Fruit fly (Drosophila melanogaster) whole organism, embryonic: ENCODE results near the gene CG13024.

Source experiments
- Atf3 ChIP-seq: fragments of 200-800 bp; sonication (Bioruptor generic); optimal IDR thresholded peaks from 3 replicates; lab custom pipeline; 2016; ENCODE audit warnings: missing biosample characterization, missing genetic modification characterization
- Bteb2 ChIP-seq: fragments of 200-800 bp; sonication (Bioruptor generic); optimal IDR thresholded peaks from 2 replicates; lab custom pipeline; 2016; ENCODE audit warnings: missing biosample characterization, missing genetic modification characterization
- CG10209 ChIP-seq: fragments of 200-800 bp; sonication (Bioruptor generic); optimal IDR thresholded peaks from 3 replicates; lab custom pipeline; 2017; ENCODE audit warnings: missing biosample characterization, mild to moderate bottlenecking, missing genetic modification characterization, missing genetic modification reagents
- CG1024 ChIP-seq: fragments of 200-800 bp; sonication (Bioruptor generic); IDR thresholded peaks from 2 replicates; pipeline ENCODE4 v1.3.6; 2022; ENCODE audit warnings: missing biosample characterization, missing genetic modification characterization
- CG10321 ChIP-seq: fragments of 200-800 bp; sonication (Bioruptor generic); IDR thresholded peaks from 2 replicates; pipeline ENCODE4 v1.3.6; 2022; ENCODE audit warnings: missing biosample characterization, missing genetic modification characterization
- CG10431 ChIP-seq: fragments of 200-800 bp; sonication (Bioruptor generic); optimal IDR thresholded peaks from 3 replicates; lab custom pipeline; 2018; ENCODE audit warnings: missing biosample characterization, mild to moderate bottlenecking, missing genetic modification characterization
- CG10462 ChIP-seq: fragments of 200-800 bp; sonication (Bioruptor generic); optimal IDR thresholded peaks from 2 replicates; lab custom pipeline; 2016; ENCODE audit warnings: missing biosample characterization, missing genetic modification characterization
- CG11695 ChIP-seq: fragments of 200-800 bp; sonication (Bioruptor generic); IDR thresholded peaks from 3 replicates; pipeline ENCODE4 v1.3.6; 2022; ENCODE audit warnings: missing biosample characterization, missing genetic modification characterization
- CG12071 ChIP-seq: fragments of 200-800 bp; sonication (Bioruptor generic); optimal IDR thresholded peaks from 3 replicates; lab custom pipeline; 2018; ENCODE audit warnings: missing biosample characterization, mild to moderate bottlenecking, missing genetic modification characterization
- CG15011 ChIP-seq: fragments of 200-800 bp; sonication (Bioruptor generic); optimal IDR thresholded peaks from 3 replicates; lab custom pipeline; 2018; ENCODE audit warnings: missing biosample characterization, mild to moderate bottlenecking, missing genetic modification characterization
- CG15073 ChIP-seq: fragments of 200-800 bp; sonication (Bioruptor generic); optimal IDR thresholded peaks from 2 replicates; lab custom pipeline; 2016; ENCODE audit warnings: missing biosample characterization, missing genetic modification characterization
- CG15514 ChIP-seq: fragments of 200-800 bp; sonication (Bioruptor generic); optimal IDR thresholded peaks from 3 replicates; lab custom pipeline; 2017; ENCODE audit warnings: missing biosample characterization, missing genetic modification characterization, mild to moderate bottlenecking, moderate library complexity, missing genetic modification reagents
- CG17361 ChIP-seq: fragments of 200-800 bp; sonication (Bioruptor generic); IDR thresholded peaks from 3 replicates; pipeline ENCODE4 v1.3.6; 2022; ENCODE audit warnings: missing biosample characterization, missing genetic modification characterization
- CG30431 ChIP-seq: fragments of 200-800 bp; sonication (Bioruptor generic); optimal IDR thresholded peaks from 2 replicates; lab custom pipeline; 2017; ENCODE audit warnings: missing biosample characterization, missing genetic modification characterization
- CG4328 ChIP-seq: fragments of 200-800 bp; sonication (Bioruptor generic); optimal IDR thresholded peaks from 3 replicates; lab custom pipeline; 2017; ENCODE audit warnings: missing biosample characterization, missing genetic modification reagents, missing genetic modification characterization
- CG4360 ChIP-seq: fragments of 200-800 bp; sonication (Bioruptor generic); IDR thresholded peaks from 2 replicates; pipeline ENCODE4 v1.3.6; 2022; ENCODE audit warnings: missing biosample characterization, missing genetic modification characterization
- CG5180 ChIP-seq: fragments of 200-800 bp; sonication (Bioruptor generic); optimal IDR thresholded peaks from 3 replicates; lab custom pipeline; 2017; ENCODE audit warnings: missing biosample characterization, missing genetic modification characterization, mild to moderate bottlenecking, moderate library complexity, missing genetic modification reagents
- CG5245 ChIP-seq: fragments of 200-800 bp; sonication (Bioruptor generic); optimal IDR thresholded peaks from 3 replicates; lab custom pipeline; 2016; ENCODE audit warnings: missing biosample characterization, missing genetic modification characterization
- CG6654 ChIP-seq: fragments of 200-800 bp; sonication (Bioruptor generic); optimal IDR thresholded peaks from 2 replicates; lab custom pipeline; 2017; ENCODE audit warnings: missing biosample characterization, mild to moderate bottlenecking, missing genetic modification characterization
- CG8944 ChIP-seq: fragments of 200-800 bp; sonication (Bioruptor generic); optimal IDR thresholded peaks from 3 replicates; lab custom pipeline; 2016; ENCODE audit warnings: missing biosample characterization, missing genetic modification characterization
- CG9437 ChIP-seq: fragments of 200-800 bp; sonication (Bioruptor generic); optimal IDR thresholded peaks from 2 replicates; lab custom pipeline; 2018; ENCODE audit warnings: missing biosample characterization, mild to moderate bottlenecking, missing genetic modification characterization
- Dip3 ChIP-seq: fragments of 200-800 bp; sonication (Bioruptor generic); optimal IDR thresholded peaks from 3 replicates; lab custom pipeline; 2016; ENCODE audit warnings: missing biosample characterization, missing genetic modification characterization
- Hsf ChIP-seq: fragments of 200-800 bp; sonication (Bioruptor generic); optimal IDR thresholded peaks from 3 replicates; lab custom pipeline; 2016; ENCODE audit warnings: missing biosample characterization, missing genetic modification characterization
- Lim3 ChIP-seq: fragments of 200-800 bp; sonication (Bioruptor generic); IDR thresholded peaks from 2 replicates; pipeline ENCODE4 v1.3.6; 2022; ENCODE audit warnings: missing biosample characterization, missing genetic modification characterization
- MESR4 ChIP-seq: fragments of 200-800 bp; sonication (Bioruptor generic); optimal IDR thresholded peaks from 2 replicates; lab custom pipeline; 2018; ENCODE audit warnings: missing biosample characterization, mild to moderate bottlenecking, missing genetic modification characterization, moderate library complexity
- NC2α ChIP-seq: fragments of 200-800 bp; sonication (Bioruptor generic); optimal IDR thresholded peaks from 2 replicates; lab custom pipeline; 2016; ENCODE audit warnings: missing biosample characterization, missing genetic modification characterization
- NfI ChIP-seq: fragments of 200-800 bp; sonication (Bioruptor generic); optimal IDR thresholded peaks from 3 replicates; lab custom pipeline; 2018; ENCODE audit warnings: missing biosample characterization, mild to moderate bottlenecking, missing genetic modification characterization, moderate library complexity
- Pdp1 ChIP-seq, 2 experiments: fragments of 200-800 bp; sonication (Bioruptor generic); optimal IDR thresholded peaks; 3 replicates each; lab custom pipeline; 2016; ENCODE audit warnings: missing biosample characterization in 2 of 2, missing genetic modification characterization in 2 of 2, mild to moderate bottlenecking in 1 of 2, moderate library complexity in 1 of 2
- Sin3A ChIP-seq: fragments of >200 bp; optimal IDR thresholded peaks from 2 replicates; lab custom pipeline; 2018
- Sry-β ChIP-seq: fragments of 200-800 bp; sonication (Bioruptor generic); optimal IDR thresholded peaks from 2 replicates; lab custom pipeline; 2018; ENCODE audit warnings: missing biosample characterization, mild to moderate bottlenecking, missing genetic modification characterization, moderate library complexity
- Taf1 ChIP-seq: fragments of 200-800 bp; sonication (Bioruptor generic); IDR thresholded peaks from 2 replicates; pipeline ENCODE4 v1.3.6; 2022; ENCODE audit warnings: missing biosample characterization, missing genetic modification characterization
- Vsx1 ChIP-seq: fragments of 200-800 bp; sonication (Bioruptor generic); optimal IDR thresholded peaks from 2 replicates; lab custom pipeline; 2017; ENCODE audit warnings: missing biosample characterization, mild to moderate bottlenecking, missing genetic modification characterization, missing genetic modification reagents
- ab ChIP-seq: fragments of 200-800 bp; sonication (Bioruptor generic); optimal IDR thresholded peaks from 2 replicates; lab custom pipeline; 2016; ENCODE audit warnings: missing biosample characterization, missing genetic modification characterization
- ara ChIP-seq: fragments of 200-800 bp; sonication (Bioruptor generic); IDR thresholded peaks from 2 replicates; pipeline ENCODE4 v1.3.6; 2022; ENCODE audit warnings: missing biosample characterization, missing genetic modification characterization
- az2 ChIP-seq: fragments of 200-800 bp; sonication (Bioruptor generic); optimal IDR thresholded peaks from 3 replicates; lab custom pipeline; 2016; ENCODE audit warnings: missing biosample characterization, missing genetic modification characterization
- cad ChIP-seq: fragments of >200 bp; optimal IDR thresholded peaks from 2 replicates; lab custom pipeline; 2017; ENCODE audit warnings: missing biosample characterization, missing genetic modification characterization
- cas ChIP-seq: fragments of 200-800 bp; sonication (Bioruptor generic); IDR thresholded peaks from 2 replicates; pipeline ENCODE4 v1.3.6; 2022; ENCODE audit warnings: missing biosample characterization, missing genetic modification characterization
- da ChIP-seq: fragments of 200-800 bp; sonication (Bioruptor generic); optimal IDR thresholded peaks from 2 replicates; lab custom pipeline; 2016; ENCODE audit warnings: missing biosample characterization, missing genetic modification characterization
- dimm ChIP-seq: fragments of 200-800 bp; sonication (Bioruptor generic); IDR thresholded peaks from 2 replicates; pipeline ENCODE4 v1.3.6; 2022; ENCODE audit warnings: missing biosample characterization, missing genetic modification characterization
- gro ChIP-seq: fragments of 200-800 bp; sonication (Bioruptor generic); optimal IDR thresholded peaks from 2 replicates; lab custom pipeline; 2016; ENCODE audit warnings: missing biosample characterization, missing genetic modification characterization
- hbn ChIP-seq: fragments of 200-800 bp; sonication (Bioruptor generic); IDR thresholded peaks from 2 replicates; pipeline ENCODE4 v1.3.6; 2022; ENCODE audit warnings: missing biosample characterization, missing genetic modification characterization; ENCODE audit not compliant: partially characterized antibody
- insv ChIP-seq, 2 experiments: fragments of 200-800 bp; sonication (Bioruptor generic); optimal IDR thresholded peaks; 3 replicates each; lab custom pipeline; 2016 to 2018; ENCODE audit warnings: missing biosample characterization in 2 of 2, missing genetic modification characterization in 2 of 2
- onecut ChIP-seq: fragments of 200-800 bp; sonication (Bioruptor generic); IDR thresholded peaks from 2 replicates; pipeline ENCODE4 v1.3.6; 2022; ENCODE audit warnings: missing biosample characterization, missing genetic modification characterization
- pho ChIP-seq: fragments of 200-800 bp; sonication (Bioruptor generic); optimal IDR thresholded peaks from 2 replicates; lab custom pipeline; 2016; ENCODE audit warnings: missing biosample characterization, missing genetic modification characterization
- psq ChIP-seq: fragments of 200-800 bp; sonication (Bioruptor generic); optimal IDR thresholded peaks from 2 replicates; lab custom pipeline; 2017; ENCODE audit warnings: missing biosample characterization, missing genetic modification characterization
- slou ChIP-seq: fragments of 200-800 bp; sonication (Bioruptor generic); optimal IDR thresholded peaks from 3 replicates; lab custom pipeline; 2016; ENCODE audit warnings: missing biosample characterization, missing genetic modification characterization
- slp2 ChIP-seq: fragments of 200-800 bp; sonication (Bioruptor generic); optimal IDR thresholded peaks from 2 replicates; lab custom pipeline; 2016; ENCODE audit warnings: missing biosample characterization, missing genetic modification characterization
- sqz ChIP-seq: fragments of 200-800 bp; sonication (Bioruptor generic); optimal IDR thresholded peaks from 3 replicates; lab custom pipeline; 2018; ENCODE audit warnings: missing biosample characterization, mild to moderate bottlenecking, missing genetic modification characterization
- tio ChIP-seq: fragments of 200-800 bp; sonication (Bioruptor generic); optimal IDR thresholded peaks from 2 replicates; lab custom pipeline; 2017; ENCODE audit warnings: missing biosample characterization, missing genetic modification characterization, inconsistent platforms
- tll ChIP-seq, 2 experiments: fragments of 200-800 bp in 1 of 2; fragments of >200 bp in 1 of 2; sonication (Bioruptor generic) in 1 of 2; optimal IDR thresholded peaks; 2 replicates each; lab custom pipeline; 2017 to 2019; ENCODE audit warnings: missing biosample characterization in 2 of 2, missing genetic modification characterization in 2 of 2, mild to moderate bottlenecking in 1 of 2, moderate library complexity in 1 of 2
- usp ChIP-seq: fragments of >200 bp; optimal IDR thresholded peaks from 2 replicates; lab custom pipeline; 2017; ENCODE audit warnings: missing biosample characterization, missing genetic modification characterization
- zen ChIP-seq: fragments of 200-800 bp; sonication (Bioruptor generic); optimal IDR thresholded peaks from 3 replicates; lab custom pipeline; 2018; ENCODE audit warnings: missing biosample characterization, mild to moderate bottlenecking, missing genetic modification characterization, moderate library complexity

CG13024 gene

dm6 chr3L:16779704-16780173 is 49.1 kb downstream of the CG13024 start, which contains the start of the genes mus302 and CG9705 (continued):
- TF ChIP-seq slou (GFP tag; lab: Kevin White, UChicago) (peak; percentile 49), CG4360 (GFP tag; lab: Robert Waterston, UW) (no peak), Bteb2 (GFP tag; lab: Kevin White, UChicago) (peak; percentile 2), onecut (GFP tag; lab: Robert Waterston, UW) (no peak), tll (GFP tag; optimal IDR thresholded peaks at IDR 0.05; lab: Kevin White, UChicago) (peak in 1 of 2 experiments; percentile 40), hbn (GFP tag; lab: Robert Waterston, UW) (peak; percentile 62), CG17361 (GFP tag; lab: Robert Waterston, UW) (peak; percentile 85), Taf1 (GFP tag; lab: Robert Waterston, UW) (no peak), slp2 (GFP tag; lab: Kevin White, UChicago) (no peak), CG9437 (peak; percentile 21), CG10431 (GFP tag; lab: Kevin White, UChicago) (no peak), NfI (GFP tag; lab: Kevin White, UChicago) (peak; percentile 38), MESR4 (GFP tag; lab: Kevin White, UChicago) (no peak), zen (peak; percentile 60), gro (no peak), Lim3 (no peak), CG10209 (GFP tag; lab: Kevin White, UChicago) (peak; percentile 38), CG12071 (GFP tag; lab: Kevin White, UChicago) (no peak), NC2α (GFP tag; lab: Kevin White, UChicago) (no peak), pho (GFP tag; lab: Kevin White, UChicago) (no peak), CG6654 (GFP tag; lab: Kevin White, UChicago) (no peak), CG10321 (GFP tag; lab: Robert Waterston, UW) (no peak), CG4328 (GFP tag; lab: Kevin White, UChicago) (no peak), dimm (no peak), Dip3 (GFP tag; lab: Kevin White, UChicago) (peak; percentile 7), CG8944 (GFP tag; lab: Kevin White, UChicago) (no peak), CG5180 (no peak), Pdp1 (GFP tag; optimal IDR thresholded peaks at IDR 0.05; lab: Kevin White, UChicago) (peak; percentile 14 to 26), Hsf (GFP tag; lab: Kevin White, UChicago) (peak; percentile 46), CG15011 (GFP tag; lab: Kevin White, UChicago) (no peak), cad (GFP tag; lab: Kevin White, UChicago) (no peak), CG30431 (no peak), CG15073 (GFP tag; lab: Kevin White, UChicago) (no peak), CG10462 (GFP tag; lab: Kevin White, UChicago) (no peak), Sry-β (no peak), usp (GFP tag; lab: Kevin White, UChicago) (no peak), da (GFP tag; lab: Kevin White, UChicago) (no peak), CG5245 (GFP tag; lab: Kevin White, UChicago) (no peak), psq (GFP tag; lab: Kevin White, UChicago) (no peak), sqz (no peak), ab (no peak), CG1024 (GFP tag; lab: Robert Waterston, UW) (no peak), ara (peak; percentile 21; the same call in 1 of the 2 replicates), tio (GFP tag; lab: Kevin White, UChicago) (no peak), Sin3A (lab: Kevin White, UChicago) (peak; percentile 60), insv (GFP tag; optimal IDR thresholded peaks at IDR 0.05; lab: Kevin White, UChicago) (no peak), cas (GFP tag; lab: Robert Waterston, UW) (peak; percentile 8; the same call in 1 of the 2 replicates), CG15514 (no peak), CG11695 (GFP tag; lab: Robert Waterston, UW) (0 out of 3 replicates have a peak, but pooled peaks have one; percentile 26), az2 (GFP tag; lab: Kevin White, UChicago) (peak; percentile 48), Vsx1 (GFP tag; lab: Kevin White, UChicago) (no peak), Atf3 (GFP tag; lab: Kevin White, UChicago) (no peak)
